Fruit fly (Drosophila melanogaster): Measurements from ENCODE around the gene fng.

The fng gene

dm6 chr3L:20944180-20944579 is 5.1 kb downstream of the fng start (continued):
- peak; percentile 51; the same call in 1 of the 3 replicates for TF ChIP-seq so (GFP tag; IDR thresholded peaks at IDR 0.05)
- no peak for TF ChIP-seq CG1529 (GFP tag; optimal IDR thresholded peaks at IDR 0.05)
- TF ChIP-seq CG12071 (GFP tag; optimal IDR thresholded peaks at IDR 0.05), result peak; percentile 26
- TF ChIP-seq ro (GFP tag; IDR thresholded peaks at IDR 0.05), result no peak
- no peak for TF ChIP-seq CG7963 (GFP tag; IDR thresholded peaks at IDR 0.05; ENCODE audit: partially characterized antibody)
- TF ChIP-seq dmrt11E (tag; optimal IDR thresholded peaks at IDR 0.05), result peak; percentile 53
- TF ChIP-seq gcm (GFP tag; optimal IDR thresholded peaks at IDR 0.05), result peak; percentile 44
- TF ChIP-seq lmd (GFP tag; IDR thresholded peaks at IDR 0.05), result no peak
- no peak for TF ChIP-seq yki (optimal IDR thresholded peaks at IDR 0.05)
- TF ChIP-seq pb (GFP tag; optimal IDR thresholded peaks at IDR 0.05), result peak; percentile 15
- TF ChIP-seq B-H1 (GFP tag; IDR thresholded peaks at IDR 0.05), result no peak
- peak; percentile 43 for TF ChIP-seq CG8924 (tag; optimal IDR thresholded peaks at IDR 0.05)
- TF ChIP-seq CG11398 (GFP tag; optimal IDR thresholded peaks at IDR 0.05), result peak; percentile 59
- peak; percentile 50 for TF ChIP-seq Asciz (GFP tag; optimal IDR thresholded peaks at IDR 0.05)
- TF ChIP-seq crc (GFP tag; optimal IDR thresholded peaks at IDR 0.05), result peak; percentile 29
- TF ChIP-seq CG11723 (GFP tag; optimal IDR thresholded peaks at IDR 0.05), result peak; percentile 22
- TF ChIP-seq CG1792 (GFP tag; optimal IDR thresholded peaks at IDR 0.05), result no peak
- no peak for TF ChIP-seq gro (GFP tag; optimal IDR thresholded peaks at IDR 0.05)
- no peak for TF ChIP-seq CG14860 (GFP tag; IDR thresholded peaks at IDR 0.05; ENCODE audit: partially characterized antibody)
- TF ChIP-seq cg (GFP tag; optimal IDR thresholded peaks at IDR 0.05), result no peak
- TF ChIP-seq klu (GFP tag; IDR thresholded peaks at IDR 0.05), result no peak
- TF ChIP-seq lilli (GFP tag; optimal IDR thresholded peaks at IDR 0.05), result no peak
- no peak for TF ChIP-seq CG17802 (tag; optimal IDR thresholded peaks at IDR 0.05)
- peak; percentile 59 for TF ChIP-seq CG2202 (tag; optimal IDR thresholded peaks at IDR 0.05)
- no peak for TF ChIP-seq slp2 (GFP tag; optimal IDR thresholded peaks at IDR 0.05)
- no peak for TF ChIP-seq ewg (GFP tag; optimal IDR thresholded peaks at IDR 0.05)
- no peak for TF ChIP-seq CG7357 (GFP tag; IDR thresholded peaks at IDR 0.05)
- peak; percentile 34 for TF ChIP-seq CG17359 (tag; optimal IDR thresholded peaks at IDR 0.05)
- peak in 1 of 2 experiments; percentile 45 for TF ChIP-seq chif (GFP tag; optimal IDR thresholded peaks at IDR 0.05)
- no peak for TF ChIP-seq ttk (GFP tag; IDR thresholded peaks at IDR 0.05)
- peak; percentile 15 for TF ChIP-seq CG10654 (GFP tag; optimal IDR thresholded peaks at IDR 0.05)
- peak; percentile 25 for TF ChIP-seq Hey (tag; optimal IDR thresholded peaks at IDR 0.05)
- peak; percentile 66 for TF ChIP-seq CG1603 (tag; optimal IDR thresholded peaks at IDR 0.05)
- peak; percentile 18 for TF ChIP-seq CG13424 (tag; optimal IDR thresholded peaks at IDR 0.05)
- peak; percentile 53 for TF ChIP-seq bab2 (GFP tag; optimal IDR thresholded peaks at IDR 0.05)
- peak; percentile 70 for TF ChIP-seq ATbp (GFP tag; optimal IDR thresholded peaks at IDR 0.05)
- TF ChIP-seq CG18619 (GFP tag; optimal IDR thresholded peaks at IDR 0.05), result peak; percentile 4
- no peak for TF ChIP-seq Opbp (GFP tag; IDR thresholded peaks at IDR 0.05; ENCODE audit: partially characterized antibody)
- no peak for TF ChIP-seq slou (GFP tag; optimal IDR thresholded peaks at IDR 0.05)
- peak; percentile 42 for TF ChIP-seq CG2875 (GFP tag; optimal IDR thresholded peaks at IDR 0.05)
- TF ChIP-seq CG3838 (GFP tag; optimal IDR thresholded peaks at IDR 0.05), result peak; percentile 9
- TF ChIP-seq CG3163 (GFP tag; optimal IDR thresholded peaks at IDR 0.05), result peak; percentile 17
- no peak for TF ChIP-seq CG18011 (GFP tag; optimal IDR thresholded peaks at IDR 0.05)
- TF ChIP-seq NK7.1 (GFP tag; optimal IDR thresholded peaks at IDR 0.05), result peak; percentile 23
- no peak for TF ChIP-seq z (GFP tag; IDR thresholded peaks at IDR 0.05)
- TF ChIP-seq Ets65A (GFP tag), result no peak
- no peak for TF ChIP-seq Med (GFP tag)
- TF ChIP-seq Hr51 (GFP tag; optimal IDR thresholded peaks at IDR 0.05), result peak in 1 of 2 experiments; percentile 42
- TF ChIP-seq CG9609 (GFP tag; optimal IDR thresholded peaks at IDR 0.05), result peak; percentile 12
- 0 out of 3 replicates have a peak, but pooled peaks have one; percentile 30 for TF ChIP-seq sr (GFP tag; IDR thresholded peaks at IDR 0.05)
- TF ChIP-seq sim (GFP tag; IDR thresholded peaks at IDR 0.05), result no peak
- TF ChIP-seq Chrac-16 (GFP tag; optimal IDR thresholded peaks at IDR 0.05), result no peak

All from whole organism, embryonic.